Worm (Caenorhabditis elegans): ENCODE measurements around the gene nhr-258.
A peak's percentile ranks its signal among the peaks of the same experiment; 100 is the strongest.

Gene nhr-258

ce11 chrIV:8036492-8036891, 8.2 kb upstream of the nhr-258 start (continued):
- TF ChIP-seq Y5F2A.4 (GFP tag; optimal IDR thresholded peaks at IDR 0.05), result no peak
- no peak for TF ChIP-seq madf-9 (GFP tag; conservative IDR thresholded peaks at IDR 0.05)
- no peak for TF ChIP-seq php-3 (GFP tag; IDR thresholded peaks at IDR 0.05)
- peak; percentile 2 for TF ChIP-seq mxl-3 (GFP tag; optimal IDR thresholded peaks at IDR 0.05)
- TF ChIP-seq dmd-6 (GFP tag; IDR thresholded peaks at IDR 0.05), result peak; percentile 33; the same call in 1 of the 2 replicates
- no peak for TF ChIP-seq F10B5.3 (tag; optimal IDR thresholded peaks at IDR 0.05)
- TF ChIP-seq dmd-9 (GFP tag; IDR thresholded peaks at IDR 0.05), result no peak
- TF ChIP-seq pqm-1 (tag; optimal IDR thresholded peaks at IDR 0.05), result no peak
- TF ChIP-seq hlh-30 (tag; optimal IDR thresholded peaks at IDR 0.05; ENCODE audit: insufficient read depth), result peak; percentile 10
- peak in 1 of 2 experiments; percentile 12 for TF ChIP-seq lsy-2 (tag; optimal IDR thresholded peaks at IDR 0.05)
- TF ChIP-seq nhr-77 (tag; optimal IDR thresholded peaks at IDR 0.05), result peak; percentile 17
- TF ChIP-seq snpc-4 (tag; optimal IDR thresholded peaks at IDR 0.05), result no peak

- TF ChIP-seq dmd-8 (GFP tag; IDR thresholded peaks at IDR 0.05), result no peak
- TF ChIP-seq lin-38 (GFP tag; IDR thresholded peaks at IDR 0.05), result no peak
- no peak for TF ChIP-seq hlh-30 (tag; optimal IDR thresholded peaks at IDR 0.05; ENCODE audit: insufficient read depth)
- TF ChIP-seq aha-1 (tag), result peak; percentile 80
- peak in 1 of 2 experiments; percentile 92 for TF ChIP-seq unc-62 (GFP tag; optimal IDR thresholded peaks at IDR 0.05 in 1 of 2)
- no peak for TF ChIP-seq unc-62 (tag; optimal IDR thresholded peaks at IDR 0.05)
- TF ChIP-seq lir-3 (tag; optimal IDR thresholded peaks at IDR 0.05), result no peak
- TF ChIP-seq fkh-10 (GFP tag; optimal IDR thresholded peaks at IDR 0.05), result peak; percentile 89
- TF ChIP-seq rbr-2 (tag; optimal IDR thresholded peaks at IDR 0.05), result peak; percentile 43
- TF ChIP-seq daf-16 (GFP tag; optimal IDR thresholded peaks at IDR 0.05), result no peak
- TF ChIP-seq daf-16 (tag; optimal IDR thresholded peaks at IDR 0.05), result no peak
- TF ChIP-seq egl-43 (GFP tag; IDR thresholded peaks at IDR 0.05), result no peak
- no peak for TF ChIP-seq lin-15B (tag; optimal IDR thresholded peaks at IDR 0.05)
- TF ChIP-seq lsy-2 (tag; optimal IDR thresholded peaks at IDR 0.05), result peak in 1 of 2 experiments; percentile 26
- peak in 1 of 2 experiments; percentile 10 for TF ChIP-seq mdl-1 (tag; optimal IDR thresholded peaks at IDR 0.05)
- TF ChIP-seq mep-1 (tag; optimal IDR thresholded peaks at IDR 0.05), result peak; percentile 46
- TF ChIP-seq snpc-4 (tag; optimal IDR thresholded peaks at IDR 0.05), result no peak
- TF ChIP-seq dve-1 (tag; optimal IDR thresholded peaks at IDR 0.05; ENCODE audit: insufficient read depth), result peak; percentile 11
- TF ChIP-seq ctbp-1 (GFP tag; IDR thresholded peaks at IDR 0.05), result peak; percentile 71; the same call in 1 of the 2 replicates
These were observed 4.0 kb upstream of the nhr-258 start for ce11 chrIV:8040610-8041317.

- TF ChIP-seq zag-1 (tag; optimal IDR thresholded peaks at IDR 0.05) (no peak), daf-12 (tag; optimal IDR thresholded peaks at IDR 0.05) (no peak), tra-1 (GFP tag; IDR thresholded peaks at IDR 0.05) (peak; percentile 61; the same call in 1 of the 2 replicates), dve-1 (tag; optimal IDR thresholded peaks at IDR 0.05; ENCODE audit: insufficient read depth) (peak; percentile 34), F10B5.3 (tag; optimal IDR thresholded peaks at IDR 0.05) (no peak), ztf-11 (tag; optimal IDR thresholded peaks at IDR 0.05) (no peak), mxl-3 (GFP tag; optimal IDR thresholded peaks at IDR 0.05) (peak; percentile 54), snpc-1.2 (GFP tag; IDR thresholded peaks at IDR 0.05) (no peak), cey-2 (tag; optimal IDR thresholded peaks at IDR 0.05; ENCODE audit: borderline replicate concordance, insufficient read depth) (peak; percentile 56), F44E2.7 (GFP tag; IDR thresholded peaks at IDR 0.05) (no peak), ceh-32 (tag; optimal IDR thresholded peaks at IDR 0.05; ENCODE audit: poor library complexity) (no peak), jun-1 (tag; optimal IDR thresholded peaks at IDR 0.05) (no peak), nhr-111 (GFP tag; optimal IDR thresholded peaks at IDR 0.05) (no peak), duxl-1 (tag; optimal IDR thresholded peaks at IDR 0.05; ENCODE audit: poor library complexity) (no peak), lin-1 (GFP tag; IDR thresholded peaks at IDR 0.05) (no peak), lsy-2 (tag; optimal IDR thresholded peaks at IDR 0.05) (no peak), ZK337.2 (GFP tag; IDR thresholded peaks at IDR 0.05) (no peak), unc-130 (GFP tag; optimal IDR thresholded peaks at IDR 0.05) (no peak), unc-62 (GFP tag; optimal IDR thresholded peaks at IDR 0.05 in 1 of 2) (peak in 1 of 2 experiments; percentile 97), unc-62 (tag; optimal IDR thresholded peaks at IDR 0.05) (no peak), nhr-25 (tag; optimal IDR thresholded peaks at IDR 0.05; ENCODE audit: borderline replicate concordance, insufficient read depth) (peak; percentile 38), php-3 (GFP tag; IDR thresholded peaks at IDR 0.05) (no peak), lin-15B (tag; optimal IDR thresholded peaks at IDR 0.05) (no peak), ceh-28 (tag; optimal IDR thresholded peaks at IDR 0.05) (no peak), mdt-29 (GFP tag; IDR thresholded peaks at IDR 0.05) (no peak), nhr-48 (tag; optimal IDR thresholded peaks at IDR 0.05) (peak; percentile 77)
These were observed 2.7 kb upstream of the nhr-258 start for ce11 chrIV:8042005-8042404.
